Worm (Caenorhabditis elegans) whole organism, early embryonic: Measurements from ENCODE around the gene C26F1.3.

ENCODE experiments used
- aly-1 ChIP-seq: sonication (generic microtip); optimal IDR thresholded peaks from 2 replicates; lab custom pipeline; 2016; ENCODE audit warnings: missing genetic modification characterization, missing compliant biosample characterization
- ama-1 ChIP-seq: fragments of 150-350 bp; optimal IDR thresholded peaks from 2 replicates; lab custom pipeline; 2014
- ceh-13 ChIP-seq: fragments of 200-800 bp; sonication (Bioruptor generic); optimal IDR thresholded peaks from 2 replicates; lab custom pipeline; 2018; ENCODE audit warnings: mild to moderate bottlenecking, missing genetic modification characterization, missing compliant biosample characterization
- ceh-36 ChIP-seq: sonication (generic microtip); optimal IDR thresholded peaks from 2 replicates; lab custom pipeline; 2016; ENCODE audit warnings: missing genetic modification characterization, inconsistent platforms, missing compliant biosample characterization
- flt-1 ChIP-seq: fragments of 200-800 bp; sonication (Bioruptor generic); IDR thresholded peaks from 2 replicates; pipeline ENCODE4 v1.3.6; 2022; ENCODE audit warnings: missing genetic modification characterization, missing compliant biosample characterization
- hmg-4 ChIP-seq: fragments of 200-800 bp; sonication (Bioruptor generic); optimal IDR thresholded peaks from 2 replicates; lab custom pipeline; 2018; ENCODE audit warnings: mild to moderate bottlenecking, missing genetic modification characterization, missing compliant biosample characterization
- hnd-1 ChIP-seq: sonication (generic microtip); optimal IDR thresholded peaks from 2 replicates; lab custom pipeline; 2016; ENCODE audit warnings: missing genetic modification characterization, missing compliant biosample characterization
- tbx-11 ChIP-seq: fragments of 200-800 bp; sonication (Bioruptor generic); IDR thresholded peaks from 2 replicates; pipeline ENCODE4 v1.3.6; 2022; ENCODE audit warnings: missing genetic modification characterization, missing compliant biosample characterization
- tbx-37 ChIP-seq: fragments of 200-800 bp; sonication (Bioruptor generic); conservative IDR thresholded peaks from 2 replicates; pipeline ENCODE4 v1.3.6; 2022; ENCODE audit warnings: missing genetic modification reagents, missing genetic modification characterization, missing compliant biosample characterization
- tra-4 ChIP-seq: sonication (generic microtip); optimal IDR thresholded peaks from 2 replicates; lab custom pipeline; 2017; ENCODE audit warnings: missing genetic modification characterization, missing compliant biosample characterization

DNA sequence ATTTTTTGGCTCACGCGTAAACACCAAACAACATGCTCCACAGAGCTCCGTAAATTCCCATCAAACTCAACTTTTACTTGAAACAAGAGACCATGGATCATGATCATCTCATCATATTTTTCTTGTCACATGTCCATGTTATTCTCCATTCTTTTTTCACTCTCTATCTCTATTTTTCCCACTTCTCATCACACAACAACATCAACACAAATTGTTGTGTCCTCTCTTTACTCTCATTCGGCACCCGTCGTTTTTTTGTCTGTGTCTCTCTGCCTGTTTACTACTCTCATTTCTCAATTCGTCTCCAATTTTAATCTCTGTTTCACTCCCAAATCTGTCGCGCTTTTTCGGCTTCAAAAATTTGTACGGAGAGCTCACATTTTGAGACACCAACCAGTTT is 17.8 kb upstream of the C26F1.3 start:
- no peak for TF ChIP-seq ama-1 (lab: Kevin White, UChicago)
- no peak for TF ChIP-seq tra-4
- no peak for TF ChIP-seq flt-1 (GFP tag; lab: Robert Waterston, UW)
- TF ChIP-seq hmg-4, result no peak
- no peak for TF ChIP-seq aly-1 (tag; lab: Kevin White, UChicago)
- no peak for TF ChIP-seq ceh-36
- no peak for TF ChIP-seq hnd-1 (tag; lab: Kevin White, UChicago)
- no peak for TF ChIP-seq tbx-11 (GFP tag; lab: Robert Waterston, UW)
- no peak for TF ChIP-seq tbx-37
- TF ChIP-seq ceh-13 (GFP tag; lab: Kevin White, UChicago), result no peak
